Fruit fly (Drosophila melanogaster): ENCODE results near the gene Mst84B.

Mst84B gene

DNA sequence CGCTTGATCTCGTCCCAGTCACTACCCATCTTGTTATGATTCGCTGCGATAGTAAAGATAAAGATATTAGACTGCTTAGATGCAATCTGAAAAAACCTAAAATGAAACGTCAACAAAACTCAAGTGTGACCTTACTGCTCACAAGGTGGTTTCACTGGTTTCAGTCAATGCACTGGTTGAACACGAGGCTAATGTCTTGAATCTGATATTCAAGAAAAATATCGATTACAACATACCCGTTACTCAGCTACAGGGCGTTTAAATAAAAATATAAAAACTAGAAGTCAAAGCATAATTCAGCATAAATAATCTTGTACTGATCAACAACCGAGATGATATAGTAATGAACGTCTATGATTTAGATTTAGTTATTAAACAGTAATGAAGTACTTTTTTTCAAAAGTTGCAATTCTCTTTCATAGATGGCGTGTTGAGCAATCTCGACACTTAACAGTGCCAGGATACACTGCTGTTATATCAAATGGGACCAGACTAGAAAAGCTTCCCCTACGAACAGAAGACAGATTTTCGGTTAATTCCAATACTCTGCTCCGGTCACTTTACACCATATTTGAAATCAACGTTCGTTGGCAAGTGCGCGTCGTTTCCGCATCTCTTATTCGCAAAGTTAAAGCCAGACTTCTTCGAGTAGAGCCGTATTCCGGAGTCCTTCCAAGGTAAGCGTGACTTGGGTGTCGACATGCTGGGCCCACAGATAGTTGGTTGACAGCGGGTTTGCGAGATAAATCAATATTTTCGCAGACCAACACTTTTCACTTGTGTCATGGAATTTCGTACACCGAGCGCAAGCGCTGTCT, 12.5 kb downstream of the Mst84B start, which contains the start of the genes Ufl1 and CG1943 (continued):
- TF ChIP-seq rib (GFP tag; IDR thresholded peaks at IDR 0.05) = no peak
- TF ChIP-seq zfh1 (GFP tag; IDR thresholded peaks at IDR 0.05) = no peak
- TF ChIP-seq CG17829 (tag; optimal IDR thresholded peaks at IDR 0.05) = peak; percentile 6
- no peak for TF ChIP-seq CG13624 (GFP tag; optimal IDR thresholded peaks at IDR 0.05)
- peak; percentile 56 for TF ChIP-seq HmgD (GFP tag; optimal IDR thresholded peaks at IDR 0.05)
- TF ChIP-seq gcm (GFP tag; optimal IDR thresholded peaks at IDR 0.05) = peak; percentile 44
- TF ChIP-seq CG18764 (GFP tag; optimal IDR thresholded peaks at IDR 0.05) = no peak
- TF ChIP-seq Dad (GFP tag; optimal IDR thresholded peaks at IDR 0.05) = peak; percentile 1
- TF ChIP-seq ewg (GFP tag; optimal IDR thresholded peaks at IDR 0.05) = peak; percentile 74
- TF ChIP-seq Med (GFP tag) = peak; percentile 61
- TF ChIP-seq Trl (optimal IDR thresholded peaks at IDR 0.05) = no peak
- no peak for TF ChIP-seq Trl (GFP tag; optimal IDR thresholded peaks at IDR 0.05)
- TF ChIP-seq CG9817 (tag; optimal IDR thresholded peaks at IDR 0.05) = no peak
- TF ChIP-seq CG9437 (GFP tag; optimal IDR thresholded peaks at IDR 0.05) = peak; percentile 73
- TF ChIP-seq Eip74EF (GFP tag; optimal IDR thresholded peaks at IDR 0.05) = peak in 1 of 2 experiments; percentile 62
- peak; percentile 13 for TF ChIP-seq Spps (tag; optimal IDR thresholded peaks at IDR 0.05)
- TF ChIP-seq MESR4 (GFP tag; optimal IDR thresholded peaks at IDR 0.05) = peak; percentile 75
- no peak for TF ChIP-seq HLH3B (GFP tag; IDR thresholded peaks at IDR 0.05)
- TF ChIP-seq CG9727 (GFP tag; optimal IDR thresholded peaks at IDR 0.05) = peak; percentile 10
- peak; percentile 69 for TF ChIP-seq CG12659 (GFP tag; optimal IDR thresholded peaks at IDR 0.05)
- no peak for TF ChIP-seq Usf (GFP tag; optimal IDR thresholded peaks at IDR 0.05)
- TF ChIP-seq cg (GFP tag; optimal IDR thresholded peaks at IDR 0.05) = peak; percentile 78
- TF ChIP-seq sug (tag; optimal IDR thresholded peaks at IDR 0.05) = peak; percentile 43
- TF ChIP-seq CG33213 (GFP tag; optimal IDR thresholded peaks at IDR 0.05) = peak; percentile 36
- TF ChIP-seq inv (GFP tag; IDR thresholded peaks at IDR 0.05; ENCODE audit: partially characterized antibody) = no peak
- TF ChIP-seq Dek (tag; optimal IDR thresholded peaks at IDR 0.05) = peak; percentile 18
- no peak for TF ChIP-seq lmd (GFP tag; IDR thresholded peaks at IDR 0.05)
- no peak for TF ChIP-seq CG12942 (GFP tag; optimal IDR thresholded peaks at IDR 0.05)
- TF ChIP-seq CG14667 (GFP tag; IDR thresholded peaks at IDR 0.05) = no peak
- peak; percentile 46 for TF ChIP-seq CG17186 (GFP tag; optimal IDR thresholded peaks at IDR 0.05)
- TF ChIP-seq Atf-2 (GFP tag; optimal IDR thresholded peaks at IDR 0.05) = no peak
- peak; percentile 92 for TF ChIP-seq CG9797 (GFP tag; optimal IDR thresholded peaks at IDR 0.05)
- TF ChIP-seq CG9932 (GFP tag; IDR thresholded peaks at IDR 0.05) = no peak
- no peak for TF ChIP-seq NK7.1 (GFP tag; optimal IDR thresholded peaks at IDR 0.05)
- TF ChIP-seq kah (GFP tag; optimal IDR thresholded peaks at IDR 0.05) = peak; percentile 73
- no peak for TF ChIP-seq CG9609 (GFP tag; optimal IDR thresholded peaks at IDR 0.05)
- peak in 1 of 3 experiments; percentile 14 for TF ChIP-seq lola (GFP tag; optimal IDR thresholded peaks at IDR 0.05)
- TF ChIP-seq CG8359 (GFP tag; optimal IDR thresholded peaks at IDR 0.05; ENCODE audit: borderline replicate concordance) = no peak
- TF ChIP-seq CG10959 (GFP tag; IDR thresholded peaks at IDR 0.05) = no peak
- TF ChIP-seq Aef1 (GFP tag; IDR thresholded peaks at IDR 0.05) = no peak
- peak; percentile 58 for TF ChIP-seq CG2712 (tag; optimal IDR thresholded peaks at IDR 0.05)
- peak; percentile 7 for TF ChIP-seq lab (GFP tag; optimal IDR thresholded peaks at IDR 0.05)
- no peak for TF ChIP-seq Taf1 (GFP tag; IDR thresholded peaks at IDR 0.05)
- TF ChIP-seq PHDP (tag; optimal IDR thresholded peaks at IDR 0.05) = no peak
- TF ChIP-seq CG8281 (tag; optimal IDR thresholded peaks at IDR 0.05) = no peak
- no peak for TF ChIP-seq CG7963 (GFP tag; IDR thresholded peaks at IDR 0.05; ENCODE audit: partially characterized antibody)
- TF ChIP-seq Awh (GFP tag; IDR thresholded peaks at IDR 0.05) = no peak
- TF ChIP-seq Ets97D (GFP tag; optimal IDR thresholded peaks at IDR 0.05) = peak; percentile 60
- no peak for TF ChIP-seq tgo (GFP tag; IDR thresholded peaks at IDR 0.05)

Data from whole organism, embryonic.